Fruit fly (Drosophila melanogaster): ENCODE results near the gene Or10a.
A peak's percentile ranks its signal among the peaks of the same experiment; 100 is the strongest.

The Or10a gene

dm6 chrX:11372764-11373712 is 44.2 kb downstream of the Or10a start:
- TF ChIP-seq CG17801 (GFP tag; optimal IDR thresholded peaks at IDR 0.05; ENCODE audit: partially characterized antibody), result peak; percentile 94

dm6 chrX:11371613-11372012 is 45.6 kb downstream of the Or10a start:
- TF ChIP-seq CG17801 (GFP tag; optimal IDR thresholded peaks at IDR 0.05; ENCODE audit: partially characterized antibody), result no peak

- TF ChIP-seq CG17801 (GFP tag; optimal IDR thresholded peaks at IDR 0.05; ENCODE audit: partially characterized antibody), result no peak
Observed at dm6 chrX:11370792-11371191, 46.4 kb downstream of the Or10a start.

- TF ChIP-seq CG17801 (GFP tag; optimal IDR thresholded peaks at IDR 0.05; ENCODE audit: partially characterized antibody), result no peak
Observed at dm6 chrX:11369374-11369773, 47.8 kb downstream of the Or10a start, which contains the start of gene dlg1. TSS of gene dlg1 (plus strand) at chrX:11369665.

dm6 chrX:11367783-11368509 is 49.3 kb downstream of the Or10a start, which contains the start of the genes hop and Tim8:
TSS of gene hop (minus strand) at chrX:11368098.
TSS of gene Tim8 (plus strand) at chrX:11368445.
- no peak for TF ChIP-seq CG17801 (GFP tag; optimal IDR thresholded peaks at IDR 0.05; ENCODE audit: partially characterized antibody)
